In genomic region chr3R:18130720-18131119, dm6 we compare ENCODE assay signal across 2 fruit fly cellular contexts.
A peak's percentile ranks its signal among the peaks of the same experiment; 100 is the strongest.
TF ChIP-seq lines count a peak whose summit lies in the region.

No protein-coding gene starts in this region.

- no peak for TF ChIP-seq CTCF in whole organism, embryonic (GFP tag; optimal IDR thresholded peaks at IDR 0.05; lab: Kevin White, UChicago)

TF ChIP-seq in whole organism, embryonic, 481 proteins besides CTCF, POLR2A, EP300 and RAD21:
- no peak for TF ChIP-seq Tbp (GFP tag; optimal IDR thresholded peaks at IDR 0.05; lab: Kevin White, UChicago)
- TF ChIP-seq mld (GFP tag; IDR thresholded peaks at IDR 0.05; lab: Robert Waterston, UW; ENCODE audit: partially characterized antibody) = 0 out of 3 replicates have a peak, but pooled peaks have one; percentile 29
- TF ChIP-seq CG4360 (GFP tag; IDR thresholded peaks at IDR 0.05; lab: Robert Waterston, UW) = peak; percentile 86

TF ChIP-seq in whole organism, wandering third instar larva, 38 proteins besides CTCF, POLR2A, EP300 and RAD21:
- TF ChIP-seq pan (optimal IDR thresholded peaks at IDR 0.05; lab: Kevin White, UChicago) (no peak), dsf (GFP tag; optimal IDR thresholded peaks at IDR 0.05; lab: Kevin White, UChicago; ENCODE audit: borderline replicate concordance) (no peak), Dfd (GFP tag; optimal IDR thresholded peaks at IDR 0.05; lab: Kevin White, UChicago) (peak; percentile 89)

Comparison
In these comparisons a context has a peak if more than half of its experiments do, and no peak if none do; other contexts are left out.
1. Of the 10 proteins assayed by ChIP-seq in both whole organism, embryonic and whole organism, wandering third instar larva: peak only in whole organism, embryonic: none; only in whole organism, wandering third instar larva: Dfd; in both: none; in neither: 9.